Fruit fly (Drosophila melanogaster): ENCODE measurements around the gene Sec5.

Gene Sec5

DNA sequence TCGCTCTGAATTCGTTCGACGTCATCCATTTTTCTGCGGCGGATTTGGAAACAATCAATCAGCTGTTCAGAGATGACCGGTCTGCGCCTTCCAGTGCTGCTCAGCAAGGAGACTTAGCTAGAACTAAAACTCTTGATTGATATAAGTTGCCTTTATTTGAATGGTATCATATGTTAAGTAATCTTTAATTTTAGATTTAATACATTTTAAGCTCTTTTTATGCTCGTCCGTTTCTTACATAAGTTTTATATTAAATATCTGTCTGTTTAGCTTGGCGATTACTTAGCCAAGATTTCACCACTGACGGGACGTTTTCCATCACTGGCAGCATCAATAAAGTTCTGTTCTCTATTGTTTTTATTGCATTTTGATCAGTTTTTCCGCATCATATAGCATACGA lies at the start of gene Sec5, which contains the start of gene Cog3:
TSS of gene Sec5 (plus strand) at position 296 of the 400 bp plus-strand sequence.
TSS of gene Cog3 (minus strand) at position 58 of the 400 bp plus-strand sequence.
- peak; percentile 55 for TF ChIP-seq CG17801 (GFP tag; optimal IDR thresholded peaks at IDR 0.05; ENCODE audit: partially characterized antibody)

DNA sequence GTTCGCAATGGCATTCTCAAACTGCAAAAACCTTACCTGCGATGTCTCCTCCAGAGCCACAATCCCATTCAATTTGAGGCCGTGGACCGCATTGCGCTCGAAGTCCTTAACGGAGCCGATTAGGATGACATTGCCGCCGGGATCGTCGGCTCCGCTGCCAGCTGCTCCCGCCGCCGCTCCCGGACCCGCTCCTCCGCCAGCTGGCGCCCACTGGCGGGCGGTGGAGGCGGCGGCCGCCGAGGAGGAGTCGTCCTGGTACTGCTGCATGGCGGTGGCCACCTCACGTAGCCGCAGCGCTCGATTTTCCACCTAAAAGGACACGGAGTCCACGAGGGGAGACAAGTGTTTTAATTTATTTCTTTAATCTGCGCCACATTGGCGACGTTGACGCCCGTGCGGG lies 49.4 kb upstream of the Sec5 start:
- no peak for TF ChIP-seq CG17801 (GFP tag; optimal IDR thresholded peaks at IDR 0.05; ENCODE audit: partially characterized antibody)

DNA sequence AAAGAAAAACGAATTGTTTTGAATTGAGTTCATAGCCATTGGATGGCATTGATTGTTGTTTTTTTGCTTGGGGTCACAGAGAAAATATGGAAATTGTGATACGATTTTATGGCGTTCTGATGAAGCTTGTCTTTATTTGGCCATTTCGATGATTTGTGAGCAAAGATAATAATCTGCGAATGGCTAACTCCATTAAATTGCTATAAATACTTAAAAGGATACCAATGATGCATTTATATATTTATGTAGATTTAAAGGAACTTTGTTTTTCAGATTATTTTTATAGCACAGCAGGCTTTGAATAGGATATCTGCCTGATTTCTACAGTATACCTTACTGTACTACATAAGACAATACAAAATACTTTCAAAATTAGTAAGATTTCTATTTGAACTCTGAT lies 46.8 kb upstream of the Sec5 start, which contains the start of gene CG8840:
TSS of gene CG8840 (plus strand) at position 301 of the 400 bp plus-strand sequence.
- TF ChIP-seq CG17801 (GFP tag; optimal IDR thresholded peaks at IDR 0.05; ENCODE audit: partially characterized antibody), result no peak

DNA sequence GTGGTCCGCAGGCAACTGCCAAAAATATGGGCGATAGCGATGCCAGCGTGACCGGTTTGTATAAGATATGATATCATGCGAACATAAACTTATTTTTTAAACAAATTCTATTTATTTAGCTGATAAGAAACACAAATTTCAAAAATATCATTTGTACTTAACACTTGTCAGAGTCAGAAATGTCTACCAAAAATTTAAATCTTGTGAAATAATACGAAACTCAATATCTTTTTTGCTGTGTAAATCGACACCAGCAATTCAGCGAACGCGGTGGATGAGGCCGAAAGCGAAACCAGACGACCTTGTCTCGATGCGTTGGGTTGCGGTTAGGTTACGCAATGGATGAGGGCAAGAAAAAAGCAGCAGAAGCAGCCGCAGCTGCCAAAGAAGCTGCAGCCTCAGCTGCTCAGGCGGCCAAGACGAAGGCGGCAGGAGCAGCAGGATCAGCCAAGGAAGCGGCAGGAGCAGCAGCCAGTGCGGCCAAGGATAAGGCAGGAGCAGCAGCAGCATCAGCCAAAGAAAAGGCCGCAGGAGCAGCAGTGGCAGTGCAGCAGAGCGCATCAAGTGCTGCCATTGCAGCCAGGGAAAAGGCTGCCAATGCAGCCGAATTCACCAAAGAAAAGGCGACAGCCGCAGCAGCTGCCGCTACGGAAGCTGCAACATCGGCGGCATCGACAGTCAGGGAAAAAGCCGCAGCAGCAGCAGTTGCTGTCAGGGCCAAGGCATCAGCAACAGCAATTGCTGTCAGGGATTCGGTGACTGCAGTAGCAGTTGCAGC lies 40.4 kb upstream of the Sec5 start, which contains the start of gene CG31952:
TSS of gene CG31952 (plus strand) at position 167 of the 778 bp plus-strand sequence.
- no peak for TF ChIP-seq CG17801 (GFP tag; optimal IDR thresholded peaks at IDR 0.05; ENCODE audit: partially characterized antibody)

DNA sequence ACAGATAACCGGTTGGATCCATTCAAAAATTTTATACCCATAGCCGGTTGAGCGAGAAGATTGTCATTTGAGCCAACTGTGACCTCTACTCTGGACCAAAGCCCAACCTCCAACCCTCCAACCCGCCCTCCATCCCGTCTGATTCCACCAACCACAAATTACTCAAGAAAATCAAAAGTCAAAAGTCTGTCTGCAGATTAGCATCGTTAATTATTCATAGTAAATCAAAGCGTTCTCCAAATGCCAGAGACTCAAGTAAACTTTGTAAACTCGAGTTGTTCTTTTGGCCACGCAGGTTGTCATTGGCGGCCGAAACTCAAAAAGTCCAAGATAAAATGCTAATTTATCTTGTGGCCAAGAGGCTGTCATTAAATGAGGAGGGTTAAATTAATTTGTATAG lies 39.5 kb upstream of the Sec5 start:
- no peak for TF ChIP-seq CG17801 (GFP tag; optimal IDR thresholded peaks at IDR 0.05; ENCODE audit: partially characterized antibody)

DNA sequence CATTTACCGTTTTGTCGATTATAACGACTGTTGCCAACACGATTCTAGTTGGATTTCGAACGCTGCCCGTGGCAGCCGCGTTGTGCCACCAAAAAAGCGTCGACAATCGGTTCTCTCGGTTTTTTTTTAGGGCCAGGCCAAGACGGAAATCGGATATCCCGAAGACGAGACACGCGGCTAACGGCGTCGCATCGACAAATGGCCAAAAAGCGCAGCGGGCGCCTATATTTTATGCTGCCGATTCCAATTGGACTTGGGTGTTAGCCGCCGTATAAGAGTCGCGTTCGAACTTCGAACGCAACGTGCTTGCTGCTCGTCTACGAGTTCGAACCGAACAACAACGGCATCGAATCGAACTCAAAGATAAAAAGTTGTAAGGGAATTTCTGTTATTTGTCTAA lies 34.3 kb upstream of the Sec5 start:
- no peak for TF ChIP-seq CG17801 (GFP tag; optimal IDR thresholded peaks at IDR 0.05; ENCODE audit: partially characterized antibody)

DNA sequence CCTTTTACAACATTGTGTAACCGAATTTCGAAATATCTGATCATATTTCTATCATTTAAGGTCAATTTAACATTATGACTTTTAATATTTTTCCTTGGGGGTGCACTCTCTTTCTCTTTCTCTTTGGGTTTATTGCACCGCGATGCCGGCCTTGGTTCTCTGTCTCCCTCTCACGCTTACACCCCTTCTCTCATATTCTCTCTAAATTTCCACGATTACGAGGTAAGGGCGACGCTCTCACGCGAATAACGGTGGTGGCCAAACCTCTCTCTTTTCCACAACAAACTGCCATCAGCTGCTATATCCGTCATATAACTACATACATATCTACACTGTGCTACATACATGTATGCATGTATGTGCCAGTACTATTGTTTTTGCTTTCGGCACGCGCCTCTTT lies 31.2 kb upstream of the Sec5 start:
- no peak for TF ChIP-seq CG17801 (GFP tag; optimal IDR thresholded peaks at IDR 0.05; ENCODE audit: partially characterized antibody)

DNA sequence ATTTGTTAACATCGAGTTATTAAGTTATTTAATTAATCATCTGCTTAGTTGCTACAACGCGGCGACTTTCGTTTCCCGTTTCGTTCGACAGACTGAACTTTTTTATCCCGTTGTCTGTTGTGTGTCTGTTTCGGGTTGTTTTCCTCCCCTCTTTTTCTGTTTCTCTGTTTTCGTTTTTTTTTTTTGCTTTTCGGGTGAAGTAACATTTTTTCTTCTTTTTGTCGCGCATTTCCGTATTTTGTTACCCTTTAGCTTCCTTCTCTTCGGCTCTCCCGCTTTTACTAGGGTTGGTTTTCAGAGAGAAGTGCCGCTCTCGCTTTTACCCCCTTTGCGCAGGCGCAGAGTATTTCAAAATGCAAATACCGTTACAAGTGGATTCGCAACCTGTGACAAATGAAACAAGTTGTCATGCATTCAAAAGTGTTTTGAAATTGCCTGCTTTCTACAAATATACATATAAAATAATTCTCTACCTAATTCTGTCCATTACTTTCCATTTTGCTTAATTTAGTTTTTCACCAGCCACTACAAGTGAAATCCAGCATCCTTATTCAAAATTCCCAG lies 30.4 kb upstream of the Sec5 start, which contains the start of gene Pgant2:
TSS of gene Pgant2 (minus strand) at position 51 of the 564 bp plus-strand sequence.
- no peak for TF ChIP-seq CG17801 (GFP tag; optimal IDR thresholded peaks at IDR 0.05; ENCODE audit: partially characterized antibody)

DNA sequence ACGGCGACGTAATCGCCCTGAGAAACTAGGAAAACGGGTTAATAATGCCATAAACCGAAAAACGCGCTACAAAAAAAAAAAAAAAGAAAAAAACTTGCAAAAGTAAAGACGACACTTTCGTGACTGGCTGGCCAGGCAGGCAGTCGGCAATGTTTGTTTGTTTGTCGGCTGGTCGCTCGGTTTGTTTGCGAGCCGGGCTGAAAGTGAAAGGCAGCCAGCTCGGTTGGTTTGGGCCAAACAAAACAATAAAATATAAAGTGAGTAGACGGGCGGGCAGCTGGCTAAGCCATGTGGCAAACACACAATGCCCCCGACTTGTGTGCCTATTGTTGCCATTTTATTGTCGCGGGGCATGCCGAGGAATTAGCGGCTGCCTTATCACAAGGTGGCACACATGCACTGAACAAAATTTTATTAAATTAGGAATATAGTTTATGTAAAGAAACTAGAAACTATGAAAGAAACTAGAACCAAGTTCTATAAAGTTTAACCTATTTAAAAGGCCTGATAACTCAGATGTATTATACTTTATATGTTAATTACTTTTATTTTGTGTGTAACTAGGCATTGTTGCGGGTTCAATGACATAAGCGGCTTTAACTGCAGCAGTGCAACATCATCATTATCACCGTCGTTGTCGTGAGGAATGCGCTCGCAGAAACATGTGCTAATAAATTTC lies 28.5 kb upstream of the Sec5 start:
- TF ChIP-seq CG17801 (GFP tag; optimal IDR thresholded peaks at IDR 0.05; ENCODE audit: partially characterized antibody), result no peak

DNA sequence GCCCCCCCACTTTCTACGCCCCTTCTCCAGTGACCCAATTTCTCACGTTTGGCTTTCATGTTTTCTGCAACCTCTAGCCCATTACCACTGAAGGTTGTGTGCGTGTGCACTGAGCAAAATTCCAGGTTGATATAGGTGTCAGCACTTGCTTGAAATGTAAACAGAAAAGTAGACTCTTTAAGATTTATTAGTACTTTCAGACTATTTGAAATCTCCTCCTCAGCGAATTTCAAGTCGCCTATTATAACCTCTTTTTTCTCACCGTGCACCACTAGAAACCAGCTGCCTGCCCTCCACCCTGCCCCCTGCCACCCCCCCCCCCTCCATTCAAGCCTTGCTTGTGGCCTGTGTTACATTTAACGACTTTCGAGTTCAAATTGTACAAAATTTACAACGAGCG lies 22.0 kb upstream of the Sec5 start:
- TF ChIP-seq CG17801 (GFP tag; optimal IDR thresholded peaks at IDR 0.05; ENCODE audit: partially characterized antibody), result no peak

DNA sequence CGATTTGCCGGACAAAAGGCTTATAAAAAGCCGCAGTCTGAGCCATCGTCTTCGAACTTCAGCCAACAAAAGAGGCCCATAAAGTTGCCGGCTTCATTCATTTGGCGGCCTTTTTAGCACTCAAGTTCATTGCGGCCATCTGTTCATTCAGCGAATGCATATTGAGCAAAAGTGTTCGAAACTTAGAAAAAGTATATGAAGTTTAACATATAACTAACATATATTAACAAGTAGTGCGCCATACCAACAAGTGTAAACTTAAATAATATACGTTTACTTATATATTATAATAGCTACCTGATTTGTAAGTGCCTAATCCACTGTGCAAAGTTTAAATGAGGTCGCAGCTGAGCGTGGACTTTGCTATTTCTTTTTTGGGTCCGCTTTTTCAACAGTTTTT lies 20.8 kb upstream of the Sec5 start:
- no peak for TF ChIP-seq CG17801 (GFP tag; optimal IDR thresholded peaks at IDR 0.05; ENCODE audit: partially characterized antibody)

DNA sequence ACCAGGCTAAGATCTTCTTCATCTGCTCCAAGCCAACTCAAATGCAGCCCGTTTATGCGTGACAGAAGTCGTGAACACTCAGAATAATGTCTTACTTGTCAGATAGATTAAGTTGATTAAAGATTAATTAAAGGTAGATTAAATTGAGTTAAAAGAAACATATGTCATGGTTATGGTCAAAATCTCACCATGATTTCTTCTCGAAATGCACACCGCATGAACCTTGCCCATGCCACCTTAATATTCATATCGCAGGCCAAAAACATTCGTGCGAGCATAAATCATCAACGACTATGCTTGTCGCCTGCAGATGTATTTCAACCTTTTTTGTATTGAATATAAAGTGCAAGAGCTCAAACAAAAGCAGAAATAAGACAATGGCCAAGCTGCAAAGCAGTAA lies 20.0 kb upstream of the Sec5 start:
- TF ChIP-seq CG17801 (GFP tag; optimal IDR thresholded peaks at IDR 0.05; ENCODE audit: partially characterized antibody), result no peak

DNA sequence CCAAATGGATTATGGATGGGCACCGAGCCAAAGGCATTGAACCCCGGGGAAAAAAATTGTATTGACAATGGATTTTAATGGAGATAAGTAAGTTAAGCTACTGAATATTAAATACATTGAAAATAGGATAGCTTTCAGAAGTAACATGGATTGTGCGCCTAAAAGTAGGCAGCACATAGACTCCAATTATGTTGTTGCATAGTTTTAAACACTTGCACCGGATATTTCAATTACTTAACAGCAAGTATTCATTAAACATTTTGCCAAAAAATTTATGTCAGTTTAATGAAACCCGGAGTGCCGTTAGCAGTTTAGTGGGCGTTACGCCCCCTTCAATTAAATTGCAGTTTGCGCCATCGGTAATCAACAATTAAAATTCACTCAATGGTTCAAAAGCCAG lies 19.0 kb upstream of the Sec5 start:
- TF ChIP-seq CG17801 (GFP tag; optimal IDR thresholded peaks at IDR 0.05; ENCODE audit: partially characterized antibody), result no peak

DNA sequence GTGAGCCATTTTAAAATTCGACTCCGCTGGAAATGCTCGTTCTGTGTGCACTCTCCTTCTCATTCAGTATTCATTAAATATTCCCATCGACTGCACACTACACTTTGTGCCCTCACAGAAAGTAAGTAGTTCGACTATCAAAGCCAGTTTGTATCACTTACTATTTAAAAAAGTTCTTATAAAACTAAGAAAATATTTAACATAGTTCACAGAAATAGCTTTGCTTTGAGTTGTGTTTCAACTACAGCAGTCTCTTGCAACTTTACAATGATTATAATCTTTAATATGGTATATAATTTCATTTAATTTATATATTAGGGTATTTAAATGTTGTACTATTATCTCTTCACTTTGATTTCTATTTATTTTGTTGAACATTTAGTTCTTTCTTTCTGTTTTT lies 17.6 kb upstream of the Sec5 start:
- TF ChIP-seq CG17801 (GFP tag; optimal IDR thresholded peaks at IDR 0.05; ENCODE audit: partially characterized antibody), result no peak

DNA sequence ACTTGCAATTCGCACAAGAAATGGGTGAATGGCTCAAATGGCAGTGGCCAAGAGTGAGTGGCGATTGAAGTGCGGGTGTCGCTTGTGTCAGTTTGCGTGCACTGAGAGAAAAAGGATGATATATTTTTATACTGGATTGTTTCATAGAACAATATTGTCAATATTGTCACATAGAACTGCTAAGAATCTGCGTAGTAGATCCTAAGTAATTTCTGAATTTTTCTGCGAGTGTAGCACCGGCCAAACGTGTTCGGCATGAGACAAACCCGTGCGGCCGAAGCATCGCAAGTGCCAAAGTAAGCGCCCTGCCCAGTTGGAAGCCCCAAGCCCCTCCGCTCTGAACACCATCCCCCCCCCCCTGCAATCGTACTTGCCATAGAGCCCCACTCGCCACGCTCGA lies 16.8 kb upstream of the Sec5 start:
- TF ChIP-seq CG17801 (GFP tag; optimal IDR thresholded peaks at IDR 0.05; ENCODE audit: partially characterized antibody), result no peak

DNA sequence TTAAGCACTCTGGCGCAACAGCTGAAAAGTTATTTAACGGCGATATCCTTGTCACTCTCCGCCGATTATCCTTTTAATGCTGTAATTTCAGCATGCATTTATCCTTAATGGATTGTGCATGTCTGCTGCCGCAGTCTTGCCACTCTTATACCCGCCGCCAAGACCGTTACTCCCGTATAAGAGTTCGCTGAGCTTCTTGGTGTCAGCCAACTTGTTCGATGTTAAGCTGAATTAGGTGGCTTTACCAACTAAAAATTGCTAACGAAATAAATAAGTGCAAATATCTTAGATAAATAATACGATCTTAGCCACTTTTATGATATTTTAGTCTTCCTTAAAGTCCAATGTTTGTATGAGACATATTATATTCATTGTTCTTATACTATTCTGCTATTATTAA lies 15.9 kb upstream of the Sec5 start:
- no peak for TF ChIP-seq CG17801 (GFP tag; optimal IDR thresholded peaks at IDR 0.05; ENCODE audit: partially characterized antibody)

All from ovary, adult (tissue).